Worm (Caenorhabditis elegans): Measurements from ENCODE around the gene F36D3.8.

ce11 chrV:16479275-16479674 is 47.7 kb upstream of the F36D3.8 start, which contains the start of gene T08G3.11:
- TF ChIP-seq K11D2.4 (GFP tag; IDR thresholded peaks at IDR 0.05) (no peak), tbp1 (GFP tag; optimal IDR thresholded peaks at IDR 0.05) (no peak)

Data from whole organism, young adult.